Worm (Caenorhabditis elegans) whole organism, L2 larva: Measurements from ENCODE around the gene F59B2.12.

Experiments used
- ceh-82 ChIP-seq: fragments of 150-350 bp; optimal IDR thresholded peaks from 2 replicates; lab custom pipeline; 2014; ENCODE audit warnings: missing biosample characterization, missing genetic modification characterization
- dmd-4 ChIP-seq: sonication (generic microtip); optimal IDR thresholded peaks from 2 replicates; lab custom pipeline; 2017; ENCODE audit warnings: missing biosample characterization, missing genetic modification characterization
- nhr-11 ChIP-seq: fragments of 150-350 bp; optimal IDR thresholded peaks from 2 replicates; lab custom pipeline; 2014; ENCODE audit warnings: missing biosample characterization, missing genetic modification characterization
- nhr-23 ChIP-seq: fragments of 150-350 bp; optimal IDR thresholded peaks from 2 replicates; lab custom pipeline; 2014; ENCODE audit warnings: missing biosample characterization, missing genetic modification reagents, missing genetic modification characterization
- sem-4 ChIP-seq: fragments of 150-350 bp; optimal IDR thresholded peaks from 2 replicates; lab custom pipeline; 2014; ENCODE audit warnings: missing biosample characterization, missing genetic modification reagents, missing genetic modification characterization
- ztf-4 ChIP-seq: fragments of 150-350 bp; optimal IDR thresholded peaks from 2 replicates; lab custom pipeline; 2014; ENCODE audit warnings: missing biosample characterization, missing genetic modification characterization

ce11 chrIII:8980892-8981291, 36.5 kb upstream of the F59B2.12 start:
- TF ChIP-seq ceh-82 (tag; lab: Kevin White, UChicago), result no peak
- no peak for TF ChIP-seq dmd-4 (tag; lab: Kevin White, UChicago)
- TF ChIP-seq nhr-11 (tag; lab: Kevin White, UChicago), result no peak
- no peak for TF ChIP-seq ztf-4
- no peak for TF ChIP-seq nhr-23 (tag; lab: Kevin White, UChicago)
- no peak for TF ChIP-seq sem-4 (tag; lab: Kevin White, UChicago)
